Worm (Caenorhabditis elegans): ENCODE data around the gene sru-11.

DNA sequence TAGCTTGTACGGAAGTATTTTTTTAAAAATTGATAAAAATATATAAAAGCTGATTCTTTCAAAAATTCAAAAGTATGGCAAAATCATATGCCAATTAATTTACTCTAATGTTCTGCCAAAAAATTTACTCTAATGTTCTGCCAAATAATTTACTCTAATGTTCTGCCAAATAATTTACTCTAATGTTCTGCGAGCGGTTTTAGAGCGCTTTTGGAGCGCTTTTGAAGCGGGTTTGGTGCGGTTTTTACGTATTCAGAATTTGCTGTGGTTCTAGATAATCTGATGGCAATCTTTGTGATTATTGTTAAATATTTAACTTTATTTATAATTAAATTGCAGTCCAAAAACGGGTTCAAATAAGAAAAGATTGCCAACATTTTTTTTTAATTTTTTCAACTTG, 35.4 kb upstream of the sru-11 start:
- TF ChIP-seq nhr-77 (tag; optimal IDR thresholded peaks at IDR 0.05) = no peak
- no peak for TF ChIP-seq ama-1 (optimal IDR thresholded peaks at IDR 0.05)
- TF ChIP-seq ceh-16 (tag; optimal IDR thresholded peaks at IDR 0.05) = no peak

Measured in whole organism, L3 larva.